Fruit fly (Drosophila melanogaster) whole organism: ENCODE data around the gene janB.

ENCODE experiments used
- CG8478 ChIP-seq: fragments of >200 bp; optimal IDR thresholded peaks from 2 replicates; lab custom pipeline; 2018; ENCODE audit warnings: inconsistent platforms
- Dll ChIP-seq: fragments of >200 bp; optimal IDR thresholded peaks from 2 replicates; lab custom pipeline; 2017
- EcR ChIP-seq, 2 experiments: fragments of >200 bp; optimal IDR thresholded peaks; 2 replicates each; lab custom pipeline; 2017; ENCODE audit warnings: missing biosample characterization in 2 of 2, missing genetic modification characterization in 2 of 2, missing genetic modification reagents in 2 of 2
- pan ChIP-seq: fragments of >200 bp; optimal IDR thresholded peaks from 2 replicates; lab custom pipeline; 2017
- psq ChIP-seq: fragments of >200 bp; optimal IDR thresholded peaks from 2 replicates; lab custom pipeline; 2017
- usp ChIP-seq: fragments of >200 bp; optimal IDR thresholded peaks from 2 replicates; lab custom pipeline; 2017; ENCODE audit warnings: missing biosample characterization, missing genetic modification characterization, mixed read lengths

Gene janB

dm6 chr3R:30014480-30014879 lies 24.0 kb downstream of the janB start:
- TF ChIP-seq usp (GFP tag; lab: Kevin White, UChicago), result no peak
- no peak for TF ChIP-seq pan
- no peak for TF ChIP-seq Dll
- TF ChIP-seq CG8478 (lab: Kevin White, UChicago), result no peak
- TF ChIP-seq psq (lab: Kevin White, UChicago), result no peak
- TF ChIP-seq EcR (GFP tag; optimal IDR thresholded peaks at IDR 0.05; lab: Kevin White, UChicago), result no peak

dm6 chr3R:30013909-30014308 lies 24.6 kb downstream of the janB start:
- TF ChIP-seq CG8478 (lab: Kevin White, UChicago) (no peak), usp (GFP tag; lab: Kevin White, UChicago) (no peak), EcR (GFP tag; optimal IDR thresholded peaks at IDR 0.05; lab: Kevin White, UChicago) (no peak)

dm6 chr3R:30012602-30013489 lies 25.7 kb downstream of the janB start:
- TF ChIP-seq EcR (GFP tag; optimal IDR thresholded peaks at IDR 0.05; lab: Kevin White, UChicago) (no peak), Dll (no peak), CG8478 (lab: Kevin White, UChicago) (no peak), psq (lab: Kevin White, UChicago) (no peak), pan (no peak), usp (GFP tag; lab: Kevin White, UChicago) (no peak)

dm6 chr3R:30009173-30009572 lies 29.4 kb downstream of the janB start, which contains the start of gene CG7912:
Gene CG7912 (minus strand): TSS chr3R:30009189.
- TF ChIP-seq usp (GFP tag; lab: Kevin White, UChicago), result no peak
- no peak for TF ChIP-seq EcR (GFP tag; optimal IDR thresholded peaks at IDR 0.05; lab: Kevin White, UChicago)
- no peak for TF ChIP-seq Dll
- TF ChIP-seq CG8478 (lab: Kevin White, UChicago), result no peak
- TF ChIP-seq pan, result no peak
- TF ChIP-seq psq (lab: Kevin White, UChicago), result no peak

dm6 chr3R:30005332-30005979 lies 33.1 kb downstream of the janB start:
- TF ChIP-seq Dll (no peak), pan (no peak), EcR (GFP tag; optimal IDR thresholded peaks at IDR 0.05; lab: Kevin White, UChicago) (no peak), usp (GFP tag; lab: Kevin White, UChicago) (no peak), psq (lab: Kevin White, UChicago) (no peak), CG8478 (lab: Kevin White, UChicago) (no peak)

dm6 chr3R:30004648-30005047 lies 33.9 kb downstream of the janB start, which contains the start of the genes Nlp and Nph:
Gene Nlp (plus strand): TSS chr3R:30004785.
Gene Nph (minus strand): TSS chr3R:30004861.
- TF ChIP-seq Dll, result no peak
- no peak for TF ChIP-seq EcR (GFP tag; optimal IDR thresholded peaks at IDR 0.05; lab: Kevin White, UChicago)
- no peak for TF ChIP-seq psq (lab: Kevin White, UChicago)
- TF ChIP-seq CG8478 (lab: Kevin White, UChicago), result no peak
- no peak for TF ChIP-seq pan
- no peak for TF ChIP-seq usp (GFP tag; lab: Kevin White, UChicago)

dm6 chr3R:30000286-30000685 lies 38.2 kb downstream of the janB start, which contains the start of gene Tace:
Gene Tace (plus strand): TSS chr3R:30000530.
- TF ChIP-seq Dll (no peak), pan (no peak), EcR (GFP tag; optimal IDR thresholded peaks at IDR 0.05; lab: Kevin White, UChicago) (no peak), CG8478 (lab: Kevin White, UChicago) (no peak), psq (lab: Kevin White, UChicago) (no peak), usp (GFP tag; lab: Kevin White, UChicago) (no peak)

dm6 chr3R:29999495-29999894 lies 39.0 kb downstream of the janB start, which contains the start of gene CG34298:
Gene CG34298 (plus strand): TSS chr3R:29999795.
- TF ChIP-seq Dll, result no peak

dm6 chr3R:29997607-29998236 lies 40.8 kb downstream of the janB start, which contains the start of the genes CG15525 and CG11504:
Gene CG15525 (minus strand): TSS chr3R:29997676.
Gene CG11504 (plus strand): TSS chr3R:29997900.
- TF ChIP-seq Dll (no peak), psq (lab: Kevin White, UChicago) (no peak), pan (no peak), CG8478 (lab: Kevin White, UChicago) (no peak), EcR (GFP tag; optimal IDR thresholded peaks at IDR 0.05; lab: Kevin White, UChicago) (no peak), usp (GFP tag; lab: Kevin White, UChicago) (no peak)

dm6 chr3R:29995035-29995434 lies 43.5 kb downstream of the janB start, which contains the start of the genes CG7903 and Sas-6:
Gene CG7903 (minus strand): TSS chr3R:29995231.
Gene Sas-6 (plus strand): TSS chr3R:29995357.
- TF ChIP-seq EcR (GFP tag; optimal IDR thresholded peaks at IDR 0.05; lab: Kevin White, UChicago), result no peak
- no peak for TF ChIP-seq Dll

dm6 chr3R:29993134-29993533 lies 45.4 kb downstream of the janB start, which contains the start of gene Acph-1:
Gene Acph-1 (minus strand): TSS chr3R:29993411.
- TF ChIP-seq EcR (GFP tag; optimal IDR thresholded peaks at IDR 0.05; lab: Kevin White, UChicago) (no peak), CG8478 (lab: Kevin White, UChicago) (no peak), Dll (no peak), usp (GFP tag; lab: Kevin White, UChicago) (no peak), pan (no peak), psq (lab: Kevin White, UChicago) (no peak)
